Fruit fly (Drosophila melanogaster): ENCODE data around the gene Mhcl.

Mhcl gene

dm6 chr3R:16098333-16099267 is at the start of gene Mhcl, which contains the start of gene Akt (continued):
- TF ChIP-seq CG15479 (GFP tag; optimal IDR thresholded peaks at IDR 0.05) (no peak), dmrt11E (tag; optimal IDR thresholded peaks at IDR 0.05) (peak; percentile 12), CG32532 (GFP tag; IDR thresholded peaks at IDR 0.05) (peak; percentile 53), YL-1 (GFP tag; optimal IDR thresholded peaks at IDR 0.05) (no peak), Mes4 (GFP tag; optimal IDR thresholded peaks at IDR 0.05) (no peak), Trl (optimal IDR thresholded peaks at IDR 0.05) (peak in 1 of 2 experiments; percentile 20), Trl (GFP tag; optimal IDR thresholded peaks at IDR 0.05) (no peak), CG2202 (tag; optimal IDR thresholded peaks at IDR 0.05) (no peak), repo (GFP tag; optimal IDR thresholded peaks at IDR 0.05) (no peak), CTCF (GFP tag; optimal IDR thresholded peaks at IDR 0.05) (peak; percentile 26), CG13894 (tag; optimal IDR thresholded peaks at IDR 0.05) (peak; percentile 36), vnd (GFP tag; IDR thresholded peaks at IDR 0.05; ENCODE audit: partially characterized antibody) (peak; percentile 62; the same call in 2 of the 3 replicates), amos (GFP tag; IDR thresholded peaks at IDR 0.05; ENCODE audit: partially characterized antibody) (peak; percentile 70), slp2 (GFP tag; optimal IDR thresholded peaks at IDR 0.05) (no peak), ssp (GFP tag; IDR thresholded peaks at IDR 0.05) (peak; percentile 50), cg (GFP tag; optimal IDR thresholded peaks at IDR 0.05) (peak; percentile 68), Kr (GFP tag; optimal IDR thresholded peaks at IDR 0.05) (no peak), nerfin-2 (GFP tag; IDR thresholded peaks at IDR 0.05; ENCODE audit: partially characterized antibody) (0 out of 2 replicates have a peak, but pooled peaks have one; percentile 9), Dll (GFP tag; IDR thresholded peaks at IDR 0.05; ENCODE audit: partially characterized antibody) (peak; percentile 67; the same call in 3 of the 4 replicates), CG12391 (tag; optimal IDR thresholded peaks at IDR 0.05) (peak; percentile 52), HLH54F (GFP tag; optimal IDR thresholded peaks at IDR 0.05) (peak; percentile 15), CG42726 (GFP tag; IDR thresholded peaks at IDR 0.05; ENCODE audit: partially characterized antibody) (0 out of 2 replicates have a peak, but pooled peaks have one; percentile 28), CG10959 (GFP tag; IDR thresholded peaks at IDR 0.05) (no peak), mld (GFP tag; IDR thresholded peaks at IDR 0.05; ENCODE audit: partially characterized antibody) (no peak), CG30020 (tag; optimal IDR thresholded peaks at IDR 0.05) (peak; percentile 30), Hr78 (GFP tag; optimal IDR thresholded peaks at IDR 0.05) (no peak), nom (GFP tag; optimal IDR thresholded peaks at IDR 0.05) (peak; percentile 19), vfl (GFP tag; optimal IDR thresholded peaks at IDR 0.05) (no peak), phol (tag; optimal IDR thresholded peaks at IDR 0.05) (peak; percentile 61), CG17802 (tag; optimal IDR thresholded peaks at IDR 0.05) (peak; percentile 95), Fer2 (tag; optimal IDR thresholded peaks at IDR 0.05) (peak; percentile 13), NFAT (GFP tag; IDR thresholded peaks at IDR 0.05) (peak; percentile 39; the same call in 1 of the 2 replicates), CG6654 (GFP tag; optimal IDR thresholded peaks at IDR 0.05) (no peak), CG13424 (tag; optimal IDR thresholded peaks at IDR 0.05) (peak; percentile 11), lmd (GFP tag; IDR thresholded peaks at IDR 0.05) (0 out of 2 replicates have a peak, but pooled peaks have one; percentile 8), dpn (GFP tag; optimal IDR thresholded peaks at IDR 0.05) (peak; percentile 10 to 37), sna (GFP tag; IDR thresholded peaks at IDR 0.05; ENCODE audit: partially characterized antibody) (no peak; the same call in 1 of the 2 replicates), inv (GFP tag; IDR thresholded peaks at IDR 0.05; ENCODE audit: partially characterized antibody) (peak; percentile 63; the same call in 1 of the 2 replicates), CG6791 (GFP tag; IDR thresholded peaks at IDR 0.05; ENCODE audit: partially characterized antibody) (peak; percentile 63; the same call in 2 of the 3 replicates), CG15011 (GFP tag; optimal IDR thresholded peaks at IDR 0.05) (no peak), exex (tag; optimal IDR thresholded peaks at IDR 0.05) (no peak), ase (GFP tag; IDR thresholded peaks at IDR 0.05) (no peak), Lpt (GFP tag; optimal IDR thresholded peaks at IDR 0.05) (no peak), Neu2 (GFP tag; optimal IDR thresholded peaks at IDR 0.05; ENCODE audit: borderline replicate concordance) (no peak), D19B (GFP tag; optimal IDR thresholded peaks at IDR 0.05) (no peak), CG3847 (GFP tag; IDR thresholded peaks at IDR 0.05) (peak; percentile 33; the same call in 1 of the 2 replicates), grau (tag; optimal IDR thresholded peaks at IDR 0.05) (peak; percentile 35)
